Fruit fly (Drosophila melanogaster): ENCODE measurements around the gene Ent1.

Ent1 gene

DNA sequence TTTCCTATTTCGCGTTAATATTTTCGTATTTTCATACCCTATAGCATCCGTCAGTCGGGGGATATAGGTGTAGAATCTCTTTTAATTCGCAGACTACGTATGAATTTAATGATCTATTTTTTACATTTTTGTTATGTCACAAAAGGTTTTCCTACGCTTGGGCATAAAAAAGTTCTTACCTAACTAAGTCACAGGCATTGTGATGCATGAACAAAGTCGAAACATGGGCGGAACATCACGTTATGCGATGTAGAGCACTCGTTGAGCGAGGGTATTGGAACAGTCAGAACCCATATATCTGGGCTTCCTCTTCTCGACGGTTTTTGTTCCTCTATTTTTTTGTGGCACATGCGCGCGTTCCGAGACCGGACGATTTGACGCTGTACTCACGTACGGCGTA lies 48.5 kb downstream of the Ent1 start (continued):
- TF ChIP-seq CG17328 (GFP tag; IDR thresholded peaks at IDR 0.05) (no peak), CG13287 (GFP tag; IDR thresholded peaks at IDR 0.05; ENCODE audit: partially characterized antibody) (no peak), Asciz (GFP tag; optimal IDR thresholded peaks at IDR 0.05) (no peak), CG13123 (GFP tag; optimal IDR thresholded peaks at IDR 0.05) (no peak), Sox100B (GFP tag; optimal IDR thresholded peaks at IDR 0.05) (no peak), NK7.1 (GFP tag; optimal IDR thresholded peaks at IDR 0.05) (no peak), Stat92E (GFP tag; optimal IDR thresholded peaks at IDR 0.05) (no peak), CG3163 (GFP tag; optimal IDR thresholded peaks at IDR 0.05) (no peak), ato (GFP tag; IDR thresholded peaks at IDR 0.05; ENCODE audit: partially characterized antibody) (no peak), CG13624 (GFP tag; optimal IDR thresholded peaks at IDR 0.05) (no peak), stwl (tag; optimal IDR thresholded peaks at IDR 0.05) (no peak), abd-A (tag; optimal IDR thresholded peaks at IDR 0.05) (no peak), CG11093 (GFP tag; IDR thresholded peaks at IDR 0.05) (no peak), Jarid2 (GFP tag; optimal IDR thresholded peaks at IDR 0.05) (no peak), CG12769 (tag; optimal IDR thresholded peaks at IDR 0.05) (no peak), CG34422 (GFP tag; IDR thresholded peaks at IDR 0.05) (no peak), D19B (GFP tag; optimal IDR thresholded peaks at IDR 0.05) (peak; percentile 89), slbo (GFP tag; IDR thresholded peaks at IDR 0.05) (no peak), CG10321 (GFP tag; IDR thresholded peaks at IDR 0.05) (no peak), CG17912 (GFP tag; optimal IDR thresholded peaks at IDR 0.05) (no peak), CG15073 (GFP tag; optimal IDR thresholded peaks at IDR 0.05) (no peak), CG13894 (tag; optimal IDR thresholded peaks at IDR 0.05) (peak; percentile 21), kay (GFP tag; optimal IDR thresholded peaks at IDR 0.05) (no peak), klu (GFP tag; IDR thresholded peaks at IDR 0.05) (no peak), GATAe (GFP tag; conservative IDR thresholded peaks at IDR 0.05) (no peak), CG30431 (GFP tag; optimal IDR thresholded peaks at IDR 0.05) (no peak), gce (GFP tag; IDR thresholded peaks at IDR 0.05) (no peak), CG1603 (tag; optimal IDR thresholded peaks at IDR 0.05) (no peak), bigmax (GFP tag; optimal IDR thresholded peaks at IDR 0.05) (no peak), pan (optimal IDR thresholded peaks at IDR 0.05) (no peak), pan (GFP tag; optimal IDR thresholded peaks at IDR 0.05 in 1 of 2, IDR thresholded peaks at IDR 0.05 in 1 of 2) (no peak), CG32772 (GFP tag; IDR thresholded peaks at IDR 0.05) (no peak), luna (GFP tag; optimal IDR thresholded peaks at IDR 0.05) (no peak), CG17612 (GFP tag; IDR thresholded peaks at IDR 0.05) (no peak), eyg (GFP tag; optimal IDR thresholded peaks at IDR 0.05) (no peak), fd3F (GFP tag; optimal IDR thresholded peaks at IDR 0.05) (no peak), CG1792 (GFP tag; optimal IDR thresholded peaks at IDR 0.05) (no peak), CG17361 (GFP tag; IDR thresholded peaks at IDR 0.05) (0 out of 3 replicates have a peak, but pooled peaks have one; percentile 12), repo (GFP tag; optimal IDR thresholded peaks at IDR 0.05) (no peak), CG6813 (GFP tag; optimal IDR thresholded peaks at IDR 0.05) (no peak), CG9609 (GFP tag; optimal IDR thresholded peaks at IDR 0.05) (peak; percentile 8), salm (tag; optimal IDR thresholded peaks at IDR 0.05) (no peak), Tbp (GFP tag; optimal IDR thresholded peaks at IDR 0.05) (no peak), tx (GFP tag; optimal IDR thresholded peaks at IDR 0.05) (no peak), CG6654 (GFP tag; optimal IDR thresholded peaks at IDR 0.05) (no peak), esg (GFP tag; conservative IDR thresholded peaks at IDR 0.05) (no peak), Rx (GFP tag; IDR thresholded peaks at IDR 0.05) (no peak), CG2199 (GFP tag; IDR thresholded peaks at IDR 0.05) (no peak), vnd (GFP tag; IDR thresholded peaks at IDR 0.05; ENCODE audit: partially characterized antibody) (no peak), CG13296 (GFP tag; optimal IDR thresholded peaks at IDR 0.05) (no peak), Ada2b (GFP tag; IDR thresholded peaks at IDR 0.05) (no peak), CG3281 (GFP tag; optimal IDR thresholded peaks at IDR 0.05) (no peak), yki (optimal IDR thresholded peaks at IDR 0.05) (no peak)

Measured in whole organism, embryonic.